Fruit fly (Drosophila melanogaster): ENCODE data around the gene Saysd1.

The Saysd1 gene

dm6 chr3R:25207405-25208003, 7.5 kb downstream of the Saysd1 start (continued):
- TF ChIP-seq CG2712 (tag; optimal IDR thresholded peaks at IDR 0.05) (peak; percentile 88), Sox100B (GFP tag; optimal IDR thresholded peaks at IDR 0.05) (peak; percentile 83), CG12659 (GFP tag; optimal IDR thresholded peaks at IDR 0.05) (peak; percentile 69), ftz-f1 (GFP tag; optimal IDR thresholded peaks at IDR 0.05) (no peak), Awh (GFP tag; IDR thresholded peaks at IDR 0.05) (peak; percentile 70), CG10366 (GFP tag; IDR thresholded peaks at IDR 0.05) (peak; percentile 46; the same call in 1 of the 2 replicates), Ptx1 (GFP tag; IDR thresholded peaks at IDR 0.05) (peak; percentile 71), Sry-δ (GFP tag; optimal IDR thresholded peaks at IDR 0.05) (no peak), sc (optimal IDR thresholded peaks at IDR 0.05) (no peak), sc (GFP tag; optimal IDR thresholded peaks at IDR 0.05) (peak; percentile 51), CG12236 (GFP tag; optimal IDR thresholded peaks at IDR 0.05) (peak; percentile 14), tup (GFP tag; optimal IDR thresholded peaks at IDR 0.05) (peak; percentile 0), CG11085 (GFP tag; IDR thresholded peaks at IDR 0.05) (no peak), Dfd (GFP tag; optimal IDR thresholded peaks at IDR 0.05) (no peak), CG10979 (tag; optimal IDR thresholded peaks at IDR 0.05) (peak; percentile 80), E2f2 (GFP tag; IDR thresholded peaks at IDR 0.05) (peak; percentile 17; the same call in 1 of the 2 replicates), CG6854 (GFP tag; optimal IDR thresholded peaks at IDR 0.05) (peak; percentile 45), Six4 (GFP tag; optimal IDR thresholded peaks at IDR 0.05) (peak; percentile 61), Lim3 (GFP tag; IDR thresholded peaks at IDR 0.05) (no peak), Aef1 (GFP tag; IDR thresholded peaks at IDR 0.05) (peak; percentile 63), lbe (GFP tag; optimal IDR thresholded peaks at IDR 0.05) (peak; percentile 7), Side (GFP tag; optimal IDR thresholded peaks at IDR 0.05) (peak; percentile 33), slbo (GFP tag; IDR thresholded peaks at IDR 0.05) (peak; percentile 65), CG14710 (tag; optimal IDR thresholded peaks at IDR 0.05) (peak; percentile 74), Ada2b (GFP tag; IDR thresholded peaks at IDR 0.05) (peak; percentile 61; the same call in 1 of the 2 replicates), CG13424 (tag; optimal IDR thresholded peaks at IDR 0.05) (peak; percentile 85), CG6683 (GFP tag; optimal IDR thresholded peaks at IDR 0.05) (peak; percentile 21), CG32532 (GFP tag; IDR thresholded peaks at IDR 0.05) (peak; percentile 68), jing (GFP tag; optimal IDR thresholded peaks at IDR 0.05) (peak; percentile 53), Hr3 (GFP tag; optimal IDR thresholded peaks at IDR 0.05) (peak; percentile 57), ken (GFP tag; IDR thresholded peaks at IDR 0.05) (peak; percentile 66; the same call in 2 of the 3 replicates), HHEX (GFP tag; optimal IDR thresholded peaks at IDR 0.05) (peak; percentile 63), Trl (optimal IDR thresholded peaks at IDR 0.05) (no peak), Trl (GFP tag; optimal IDR thresholded peaks at IDR 0.05) (peak; percentile 21), psq (GFP tag; optimal IDR thresholded peaks at IDR 0.05) (no peak), BtbVII (GFP tag; optimal IDR thresholded peaks at IDR 0.05) (peak; percentile 71), Asciz (GFP tag; optimal IDR thresholded peaks at IDR 0.05) (peak; percentile 72), Med (GFP tag) (peak; percentile 84), CG3995 (GFP tag; optimal IDR thresholded peaks at IDR 0.05) (no peak), CG11560 (tag; IDR thresholded peaks at IDR 0.05) (no peak), crol (GFP tag; IDR thresholded peaks at IDR 0.05) (0 out of 2 replicates have a peak, but pooled peaks have one; percentile 6), CG6765 (GFP tag; optimal IDR thresholded peaks at IDR 0.05) (peak; percentile 23), Doc2 (GFP tag; IDR thresholded peaks at IDR 0.05) (no peak), H15 (GFP tag; IDR thresholded peaks at IDR 0.05) (peak; percentile 58; the same call in 2 of the 3 replicates), CG10431 (GFP tag; optimal IDR thresholded peaks at IDR 0.05) (peak; percentile 41), CG7987 (GFP tag; optimal IDR thresholded peaks at IDR 0.05) (peak; percentile 16), Xrp1 (GFP tag; IDR thresholded peaks at IDR 0.05) (peak; percentile 84), Lhr (GFP tag; optimal IDR thresholded peaks at IDR 0.05) (no peak), CG10209 (GFP tag; optimal IDR thresholded peaks at IDR 0.05) (peak; percentile 72), Atf6 (GFP tag; IDR thresholded peaks at IDR 0.05) (peak; percentile 73), wek (GFP tag; optimal IDR thresholded peaks at IDR 0.05) (peak; percentile 44)

Measured in whole organism, embryonic.